Worm (Caenorhabditis elegans): Measurements from ENCODE around the gene F57C12.2.

Gene F57C12.2

ce11 chrX:551175-551729 is at the start of gene F57C12.2:
Gene F57C12.2 (minus strand): TSS chrX:551392.
- no peak for TF ChIP-seq ref-1 (GFP tag; conservative IDR thresholded peaks at IDR 0.05)
- TF ChIP-seq ztf-29 (GFP tag; IDR thresholded peaks at IDR 0.05): no peak
- TF ChIP-seq klf-2 (GFP tag; conservative IDR thresholded peaks at IDR 0.05): no peak
- TF ChIP-seq cog-1 (tag; optimal IDR thresholded peaks at IDR 0.05): no peak
- no peak for TF ChIP-seq flt-1 (GFP tag; IDR thresholded peaks at IDR 0.05)
- no peak for TF ChIP-seq med-1 (GFP tag; optimal IDR thresholded peaks at IDR 0.05; ENCODE audit: insufficient read depth)
- no peak for TF ChIP-seq T22C8.4 (GFP tag; IDR thresholded peaks at IDR 0.05)
- TF ChIP-seq ztf-23 (GFP tag; IDR thresholded peaks at IDR 0.05): no peak
- TF ChIP-seq tab-1 (GFP tag; IDR thresholded peaks at IDR 0.05): no peak

- TF ChIP-seq med-1 (GFP tag; optimal IDR thresholded peaks at IDR 0.05; ENCODE audit: insufficient read depth) (no peak), ztf-23 (GFP tag; IDR thresholded peaks at IDR 0.05) (no peak), ztf-29 (GFP tag; IDR thresholded peaks at IDR 0.05) (no peak), cog-1 (tag; optimal IDR thresholded peaks at IDR 0.05) (no peak), klf-2 (GFP tag; conservative IDR thresholded peaks at IDR 0.05) (no peak), ref-1 (GFP tag; conservative IDR thresholded peaks at IDR 0.05) (no peak), T22C8.4 (GFP tag; IDR thresholded peaks at IDR 0.05) (no peak), flt-1 (GFP tag; IDR thresholded peaks at IDR 0.05) (no peak), tab-1 (GFP tag; IDR thresholded peaks at IDR 0.05) (no peak)
Measured at ce11 chrX:600671-601070, 49.5 kb upstream of the F57C12.2 start.

- TF ChIP-seq flt-1 (GFP tag; IDR thresholded peaks at IDR 0.05) (no peak), ref-1 (GFP tag; conservative IDR thresholded peaks at IDR 0.05) (no peak), ztf-23 (GFP tag; IDR thresholded peaks at IDR 0.05) (no peak), T22C8.4 (GFP tag; IDR thresholded peaks at IDR 0.05) (no peak), tab-1 (GFP tag; IDR thresholded peaks at IDR 0.05) (no peak), ztf-29 (GFP tag; IDR thresholded peaks at IDR 0.05) (no peak), cog-1 (tag; optimal IDR thresholded peaks at IDR 0.05) (no peak), klf-2 (GFP tag; conservative IDR thresholded peaks at IDR 0.05) (no peak), med-1 (GFP tag; optimal IDR thresholded peaks at IDR 0.05; ENCODE audit: insufficient read depth) (no peak)
Measured at ce11 chrX:599476-599875, 48.3 kb upstream of the F57C12.2 start, which contains the start of gene F13C5.3. Gene F13C5.3 (minus strand): TSS chrX:599576.

DNA sequence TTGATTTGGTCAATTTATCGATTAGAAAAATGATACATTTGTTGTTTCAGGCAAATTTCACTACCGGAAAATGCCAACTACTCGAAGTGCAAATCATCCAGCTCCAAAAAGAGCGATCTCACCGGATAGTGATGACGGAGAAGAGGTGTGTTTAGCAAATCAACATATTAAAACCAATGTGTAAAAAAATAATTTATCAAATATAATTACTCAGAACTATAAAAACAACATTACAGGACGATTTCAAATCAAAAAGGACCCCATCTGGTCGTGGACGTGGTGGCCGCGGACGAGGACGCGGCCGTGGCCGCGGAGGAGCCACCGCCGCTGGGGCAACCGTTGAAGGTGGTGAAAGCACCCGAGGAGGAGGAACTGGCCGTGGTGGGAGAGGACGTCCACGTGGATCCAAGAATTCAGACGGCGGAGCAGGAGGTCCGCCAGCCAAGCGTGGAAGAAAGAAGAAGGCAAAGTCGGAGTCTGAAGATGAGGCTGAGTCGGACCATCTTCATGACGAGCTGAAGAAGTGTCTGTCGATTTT is 42.8 kb upstream of the F57C12.2 start, which contains the start of gene F13C5.2:
Gene F13C5.2, plus strand, starts transcription at position 51 of the 538 bp plus-strand sequence.
- no peak for TF ChIP-seq T22C8.4 (GFP tag; IDR thresholded peaks at IDR 0.05)
- no peak for TF ChIP-seq ref-1 (GFP tag; conservative IDR thresholded peaks at IDR 0.05)
- no peak for TF ChIP-seq klf-2 (GFP tag; conservative IDR thresholded peaks at IDR 0.05)
- peak; percentile 63; the same call in 1 of the 2 replicates for TF ChIP-seq tab-1 (GFP tag; IDR thresholded peaks at IDR 0.05)

- TF ChIP-seq ref-1 (GFP tag; conservative IDR thresholded peaks at IDR 0.05) (no peak), med-1 (GFP tag; optimal IDR thresholded peaks at IDR 0.05; ENCODE audit: insufficient read depth) (no peak), T22C8.4 (GFP tag; IDR thresholded peaks at IDR 0.05) (no peak; the same call in 1 of the 2 replicates), flt-1 (GFP tag; IDR thresholded peaks at IDR 0.05) (peak; percentile 73), tab-1 (GFP tag; IDR thresholded peaks at IDR 0.05) (no peak), cog-1 (tag; optimal IDR thresholded peaks at IDR 0.05) (peak; percentile 89), klf-2 (GFP tag; conservative IDR thresholded peaks at IDR 0.05) (no peak), ztf-23 (GFP tag; IDR thresholded peaks at IDR 0.05) (peak; percentile 26; the same call in 1 of the 2 replicates)
Measured at ce11 chrX:593245-593733, 42.1 kb upstream of the F57C12.2 start.

DNA sequence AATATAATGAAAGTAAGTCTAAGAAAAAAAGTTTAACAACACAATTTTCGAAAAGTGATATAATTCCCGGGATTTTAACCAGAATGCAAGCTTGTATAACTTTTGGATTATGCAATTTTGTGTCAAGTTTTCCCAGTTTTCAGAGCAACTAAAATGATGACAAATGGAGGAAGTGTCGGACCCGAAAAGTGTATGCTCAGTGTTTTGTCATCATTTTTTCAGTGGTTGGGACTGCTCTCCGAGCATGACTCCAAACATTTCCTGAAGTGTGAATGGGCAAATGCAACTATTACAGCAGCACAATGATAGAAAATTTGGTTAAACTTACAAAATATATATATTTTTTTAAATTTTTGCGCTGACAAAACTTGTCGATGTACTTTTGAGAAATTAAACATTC is 39.9 kb upstream of the F57C12.2 start:
- TF ChIP-seq med-1 (GFP tag; optimal IDR thresholded peaks at IDR 0.05; ENCODE audit: insufficient read depth) (no peak), tab-1 (GFP tag; IDR thresholded peaks at IDR 0.05) (no peak), ztf-29 (GFP tag; IDR thresholded peaks at IDR 0.05) (no peak), ztf-23 (GFP tag; IDR thresholded peaks at IDR 0.05) (no peak), flt-1 (GFP tag; IDR thresholded peaks at IDR 0.05) (no peak), ref-1 (GFP tag; conservative IDR thresholded peaks at IDR 0.05) (no peak), cog-1 (tag; optimal IDR thresholded peaks at IDR 0.05) (no peak), klf-2 (GFP tag; conservative IDR thresholded peaks at IDR 0.05) (no peak), T22C8.4 (GFP tag; IDR thresholded peaks at IDR 0.05) (no peak)

DNA sequence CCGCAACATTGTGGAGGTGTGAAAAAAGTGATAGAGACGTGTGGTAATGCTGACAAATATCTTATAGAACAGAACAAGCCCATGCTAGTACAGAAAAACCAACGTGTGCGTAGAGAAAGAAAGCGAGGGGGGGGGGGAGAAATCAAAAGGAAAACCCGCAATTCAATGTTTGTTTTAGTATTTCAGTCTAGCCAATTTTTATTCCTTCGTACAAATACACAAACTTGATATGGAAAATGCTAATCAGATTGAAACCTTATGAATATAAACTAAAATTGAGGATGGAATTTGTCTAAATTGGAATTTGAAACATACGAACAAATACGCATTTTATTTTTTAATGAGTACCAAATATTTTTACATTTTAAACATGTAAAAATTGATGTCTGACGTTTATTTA is 36.6 kb upstream of the F57C12.2 start, which contains the start of gene mrp-1:
Gene mrp-1, minus strand, starts transcription at position 101 of the 400 bp plus-strand sequence.
- TF ChIP-seq tab-1 (GFP tag; IDR thresholded peaks at IDR 0.05) (no peak), cog-1 (tag; optimal IDR thresholded peaks at IDR 0.05) (no peak), T22C8.4 (GFP tag; IDR thresholded peaks at IDR 0.05) (no peak), ztf-29 (GFP tag; IDR thresholded peaks at IDR 0.05) (no peak), klf-2 (GFP tag; conservative IDR thresholded peaks at IDR 0.05) (no peak), flt-1 (GFP tag; IDR thresholded peaks at IDR 0.05) (no peak), med-1 (GFP tag; optimal IDR thresholded peaks at IDR 0.05; ENCODE audit: insufficient read depth) (no peak), ref-1 (GFP tag; conservative IDR thresholded peaks at IDR 0.05) (no peak), ztf-23 (GFP tag; IDR thresholded peaks at IDR 0.05) (no peak)

DNA sequence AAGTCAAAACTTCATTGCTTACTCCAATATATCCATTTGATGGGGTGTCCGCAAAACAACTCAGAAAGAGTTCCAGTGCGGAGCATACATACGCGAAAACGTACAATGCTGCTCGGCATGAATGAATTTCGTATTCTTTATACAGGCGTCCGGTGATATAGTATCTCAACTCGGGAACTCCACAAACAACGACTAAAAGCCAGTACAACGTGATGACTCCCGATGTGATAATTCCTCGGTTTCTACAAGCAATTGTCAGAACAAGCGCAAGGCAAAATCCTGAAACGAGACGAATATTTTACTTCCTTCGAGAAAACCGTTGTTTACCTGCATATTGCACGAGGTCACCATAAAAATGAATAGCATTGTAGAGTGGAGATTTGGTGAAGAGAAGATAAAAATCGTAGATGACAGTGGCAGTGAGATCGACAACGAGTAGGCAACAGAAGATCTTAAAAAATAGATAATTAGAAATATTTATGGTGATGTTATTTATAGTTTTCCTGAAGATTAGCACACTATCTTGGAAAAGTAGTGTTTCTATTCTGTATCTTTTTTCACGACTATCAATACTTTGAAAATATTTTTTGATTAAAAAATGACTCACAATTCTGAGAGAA is 34.5 kb upstream of the F57C12.2 start:
- TF ChIP-seq ref-1 (GFP tag; conservative IDR thresholded peaks at IDR 0.05) (no peak), ztf-29 (GFP tag; IDR thresholded peaks at IDR 0.05) (no peak), flt-1 (GFP tag; IDR thresholded peaks at IDR 0.05) (no peak), ztf-23 (GFP tag; IDR thresholded peaks at IDR 0.05) (no peak)

ce11 chrX:581754-582153 is 30.6 kb upstream of the F57C12.2 start:
- TF ChIP-seq ztf-29 (GFP tag; IDR thresholded peaks at IDR 0.05) (no peak), T22C8.4 (GFP tag; IDR thresholded peaks at IDR 0.05) (no peak), klf-2 (GFP tag; conservative IDR thresholded peaks at IDR 0.05) (no peak), med-1 (GFP tag; optimal IDR thresholded peaks at IDR 0.05; ENCODE audit: insufficient read depth) (no peak), tab-1 (GFP tag; IDR thresholded peaks at IDR 0.05) (no peak), ztf-23 (GFP tag; IDR thresholded peaks at IDR 0.05) (no peak), ref-1 (GFP tag; conservative IDR thresholded peaks at IDR 0.05) (no peak), flt-1 (GFP tag; IDR thresholded peaks at IDR 0.05) (no peak)

Data from whole organism, midembryonic.